Worm (Caenorhabditis elegans) whole organism, young adult: ENCODE measurements around the gene chca-1.

ENCODE experiments used
- C17E4.6 ChIP-seq: fragments of 200-800 bp; sonication (Bioruptor generic); IDR thresholded peaks from 2 replicates; pipeline ENCODE4 v1.3.6; 2022; ENCODE audit warnings: missing genetic modification reagents, missing genetic modification characterization, missing compliant biosample characterization
- F22D6.2 ChIP-seq: sonication (generic microtip); optimal IDR thresholded peaks from 2 replicates; lab custom pipeline; 2016; ENCODE audit warnings: mild to moderate bottlenecking, missing genetic modification characterization, missing compliant biosample characterization
- F33H1.4 ChIP-seq: fragments of 200-800 bp; sonication (Bioruptor generic); IDR thresholded peaks from 2 replicates; pipeline ENCODE4 v1.3.6; 2022; ENCODE audit warnings: missing genetic modification reagents, missing genetic modification characterization, missing compliant biosample characterization
- F49E8.2 ChIP-seq: sonication (generic microtip); optimal IDR thresholded peaks from 3 replicates; lab custom pipeline; 2017; ENCODE audit warnings: missing genetic modification characterization, mild to moderate bottlenecking, missing compliant biosample characterization, antibody characterized with exemption, moderate library complexity; ENCODE audit not compliant: insufficient read depth
- Y67H2A.10 ChIP-seq: fragments of 200-800 bp; sonication (Bioruptor generic); conservative IDR thresholded peaks from 2 replicates; pipeline ENCODE4 v1.3.6; 2022; ENCODE audit warnings: missing genetic modification reagents, missing genetic modification characterization, missing compliant biosample characterization
- akir-1 ChIP-seq: fragments of 200-800 bp; sonication (Bioruptor generic); optimal IDR thresholded peaks from 2 replicates; lab custom pipeline; 2018; ENCODE audit warnings: mild to moderate bottlenecking, missing genetic modification characterization, moderate library complexity, missing compliant biosample characterization
- ama-1 ChIP-seq, 3 experiments: fragments of 150-350 bp in 1 of 3; sonication (generic microtip) in 2 of 3; optimal IDR thresholded peaks; 2 replicates each; lab custom pipeline; 2014 to 2018; ENCODE audit warnings: missing biosample characterization in 2 of 3, missing genetic modification characterization in 2 of 3, missing genetic modification reagents in 2 of 3
- hlh-26 ChIP-seq: fragments of 200-800 bp; sonication (Bioruptor generic); conservative IDR thresholded peaks from 2 replicates; pipeline ENCODE4 v1.3.6; 2022; ENCODE audit warnings: missing genetic modification reagents, missing genetic modification characterization, missing compliant biosample characterization
- hmg-20 ChIP-seq: fragments of 200-800 bp; sonication (Bioruptor generic); IDR thresholded peaks from 2 replicates; pipeline ENCODE4 v1.3.6; 2022; ENCODE audit warnings: missing genetic modification reagents, missing genetic modification characterization, missing compliant biosample characterization
- nfya-1 ChIP-seq: sonication (generic microtip); optimal IDR thresholded peaks from 2 replicates; lab custom pipeline; 2017; ENCODE audit warnings: antibody characterized with exemption, missing compliant biosample characterization, missing genetic modification characterization, borderline replicate concordance; ENCODE audit not compliant: insufficient read depth
- nfyb-1 ChIP-seq: fragments of 200-800 bp; sonication (Bioruptor generic); IDR thresholded peaks from 2 replicates; pipeline ENCODE4 v1.3.6; 2022; ENCODE audit warnings: missing genetic modification reagents, missing genetic modification characterization, missing compliant biosample characterization
- unc-62 ChIP-seq: fragments of 150-350 bp; optimal IDR thresholded peaks from 2 replicates; lab custom pipeline; 2014; ENCODE audit warnings: missing biosample characterization, missing genetic modification reagents, missing genetic modification characterization

DNA sequence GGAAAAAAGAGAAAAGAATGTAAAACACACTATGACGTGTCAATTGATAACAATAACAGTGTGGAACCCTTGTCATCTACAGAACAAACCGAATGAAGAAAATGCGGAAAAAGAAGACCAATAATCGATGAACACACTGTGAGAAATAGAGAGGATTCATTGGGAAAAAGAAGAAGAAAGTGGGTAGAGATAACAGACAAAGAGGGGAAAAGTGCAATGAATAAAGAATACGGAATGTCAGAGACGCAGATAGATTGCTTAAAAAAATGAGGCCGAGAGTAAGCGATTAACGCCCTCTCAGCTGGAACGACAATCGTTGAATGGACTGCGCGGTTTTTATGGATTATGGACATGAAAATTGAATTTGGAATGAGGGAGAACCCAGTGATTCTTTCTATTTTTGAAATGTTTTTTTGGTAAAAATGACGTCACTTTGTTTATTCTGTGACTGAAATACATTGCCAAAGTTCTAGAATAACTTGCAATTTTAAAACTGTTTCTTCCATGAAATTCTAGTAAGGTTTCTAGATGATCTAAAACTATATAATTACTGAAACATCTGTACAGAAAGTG, 3.3 kb upstream of the chca-1 start, which contains the start of gene amph-1:
- no peak for TF ChIP-seq hmg-20 (GFP tag; lab: Robert Waterston, UW)
- TF ChIP-seq nfya-1 (tag; lab: Kevin White, UChicago): no peak
- no peak for TF ChIP-seq unc-62 (GFP tag; lab: Kevin White, UChicago)
- TF ChIP-seq F22D6.2 (tag; lab: Kevin White, UChicago): no peak
- no peak for TF ChIP-seq ama-1 (optimal IDR thresholded peaks at IDR 0.05; lab: Kevin White, UChicago)
- TF ChIP-seq ama-1 (GFP tag; optimal IDR thresholded peaks at IDR 0.05; lab: Kevin White, UChicago): no peak
- TF ChIP-seq nfyb-1 (GFP tag; lab: Robert Waterston, UW): no peak
- no peak for TF ChIP-seq C17E4.6 (GFP tag; lab: Robert Waterston, UW)
- TF ChIP-seq F33H1.4 (GFP tag; lab: Robert Waterston, UW): no peak
- TF ChIP-seq F49E8.2 (tag; lab: Kevin White, UChicago): no peak
- TF ChIP-seq hlh-26 (GFP tag; lab: Robert Waterston, UW): no peak
- TF ChIP-seq akir-1 (GFP tag; lab: Kevin White, UChicago): no peak
- no peak for TF ChIP-seq Y67H2A.10 (GFP tag; lab: Robert Waterston, UW)
